Fruit fly (Drosophila melanogaster) whole organism, prepupa: ENCODE results near the gene osp.

Experiments used
- Blimp-1 ChIP-seq: fragments of 200-800 bp; sonication (Bioruptor generic); optimal IDR thresholded peaks from 3 replicates; lab custom pipeline; 2017; ENCODE audit warnings: missing biosample characterization, missing genetic modification characterization, mild to moderate bottlenecking, moderate library complexity, missing genetic modification reagents
- CG10631 ChIP-seq: fragments of 200-800 bp; sonication (Bioruptor generic); optimal IDR thresholded peaks from 2 replicates; lab custom pipeline; 2016; ENCODE audit warnings: missing biosample characterization, missing genetic modification characterization
- CG10669 ChIP-seq: fragments of 200-800 bp; sonication (Bioruptor generic); optimal IDR thresholded peaks from 3 replicates; lab custom pipeline; 2018; ENCODE audit warnings: missing biosample characterization, mild to moderate bottlenecking, missing genetic modification characterization, moderate library complexity
- CG11294 ChIP-seq: fragments of 200-800 bp; sonication (Bioruptor generic); IDR thresholded peaks from 2 replicates; pipeline ENCODE4 v1.3.6; 2022; ENCODE audit warnings: missing biosample characterization, missing genetic modification characterization
- CG11762 ChIP-seq: fragments of 200-800 bp; sonication (Bioruptor generic); optimal IDR thresholded peaks from 3 replicates; lab custom pipeline; 2016; ENCODE audit warnings: missing biosample characterization, missing genetic modification characterization; ENCODE audit not compliant: insufficient read depth
- CG15336 ChIP-seq: fragments of 200-800 bp; sonication (Bioruptor generic); IDR thresholded peaks from 2 replicates; pipeline ENCODE4 v1.3.6; 2022; ENCODE audit warnings: missing biosample characterization, missing genetic modification characterization
- CG1621 ChIP-seq: fragments of 200-800 bp; sonication (Bioruptor generic); optimal IDR thresholded peaks from 3 replicates; lab custom pipeline; 2018; ENCODE audit warnings: missing biosample characterization, mild to moderate bottlenecking, missing genetic modification characterization
- CG3032 ChIP-seq: fragments of 200-800 bp; optimal IDR thresholded peaks from 2 replicates; lab custom pipeline; 2019; ENCODE audit warnings: missing biosample characterization, mild to moderate bottlenecking, missing genetic modification characterization, moderate library complexity
- CG31627 ChIP-seq: fragments of 200-800 bp; sonication (Bioruptor generic); optimal IDR thresholded peaks from 3 replicates; lab custom pipeline; 2016; ENCODE audit warnings: missing biosample characterization, missing genetic modification characterization
- CG32006 ChIP-seq: fragments of 200-800 bp; sonication (Bioruptor generic); optimal IDR thresholded peaks from 3 replicates; lab custom pipeline; 2017; ENCODE audit warnings: missing biosample characterization, mild to moderate bottlenecking, missing genetic modification characterization
- CG34406 ChIP-seq: fragments of 200-800 bp; sonication (Bioruptor generic); optimal IDR thresholded peaks from 3 replicates; lab custom pipeline; 2016; ENCODE audit warnings: missing biosample characterization, missing genetic modification characterization
- CG4318 ChIP-seq: fragments of 200-800 bp; sonication (Bioruptor generic); optimal IDR thresholded peaks from 3 replicates; lab custom pipeline; 2017; ENCODE audit warnings: missing biosample characterization, mild to moderate bottlenecking, missing genetic modification characterization
- CG6163 ChIP-seq: fragments of 200-800 bp; sonication (Bioruptor generic); IDR thresholded peaks from 3 replicates; pipeline ENCODE4 v1.3.6; 2022; ENCODE audit warnings: missing biosample characterization, missing genetic modification characterization
- CG6276 ChIP-seq: fragments of 200-800 bp; sonication (Bioruptor generic); optimal IDR thresholded peaks from 2 replicates; lab custom pipeline; 2017; ENCODE audit warnings: missing biosample characterization, mild to moderate bottlenecking, missing genetic modification characterization
- CG6792 ChIP-seq: fragments of 200-800 bp; sonication (Bioruptor generic); optimal IDR thresholded peaks from 3 replicates; lab custom pipeline; 2016; ENCODE audit warnings: missing biosample characterization, missing genetic modification characterization
- CG6808 ChIP-seq: fragments of 200-800 bp; sonication (Bioruptor generic); optimal IDR thresholded peaks from 3 replicates; lab custom pipeline; 2017; ENCODE audit warnings: missing biosample characterization, missing genetic modification characterization, mild to moderate bottlenecking, moderate library complexity, missing genetic modification reagents
- CG6854 ChIP-seq: fragments of 200-800 bp; sonication (Bioruptor generic); optimal IDR thresholded peaks from 2 replicates; lab custom pipeline; 2017; ENCODE audit warnings: missing biosample characterization, mild to moderate bottlenecking, missing genetic modification characterization
- CG7368 ChIP-seq: fragments of 200-800 bp; sonication (Bioruptor generic); optimal IDR thresholded peaks from 3 replicates; lab custom pipeline; 2016; ENCODE audit warnings: missing biosample characterization, missing genetic modification characterization
- CG8119 ChIP-seq: fragments of 200-800 bp; sonication (Bioruptor generic); IDR thresholded peaks from 3 replicates; pipeline ENCODE4 v1.3.6; 2022; ENCODE audit warnings: missing biosample characterization, missing genetic modification characterization
- CG8632 ChIP-seq: fragments of 200-800 bp; sonication (Bioruptor generic); optimal IDR thresholded peaks from 3 replicates; lab custom pipeline; 2016; ENCODE audit warnings: missing biosample characterization, missing genetic modification characterization
- CG9139 ChIP-seq: fragments of 200-800 bp; sonication (Bioruptor generic); optimal IDR thresholded peaks from 3 replicates; lab custom pipeline; 2017; ENCODE audit warnings: missing biosample characterization, mild to moderate bottlenecking, missing genetic modification characterization
- Eip75B ChIP-seq: fragments of 200-800 bp; sonication (Bioruptor generic); optimal IDR thresholded peaks from 3 replicates; lab custom pipeline; 2016; ENCODE audit warnings: missing biosample characterization, missing genetic modification characterization
- Eip78C ChIP-seq: fragments of 200-800 bp; sonication (Bioruptor generic); peaks from one replicate; lab custom pipeline; 2016; ENCODE audit warnings: missing biosample characterization, missing genetic modification characterization
- Eip93F ChIP-seq: fragments of 200-800 bp; sonication (Bioruptor generic); optimal IDR thresholded peaks from 2 replicates; lab custom pipeline; 2016; ENCODE audit warnings: missing biosample characterization, mild to moderate bottlenecking, missing genetic modification characterization
- Ets21C ChIP-seq: fragments of 200-800 bp; sonication (Bioruptor generic); optimal IDR thresholded peaks from 3 replicates; lab custom pipeline; 2016; ENCODE audit warnings: missing biosample characterization, missing genetic modification characterization
- Ets96B ChIP-seq: fragments of 200-800 bp; optimal IDR thresholded peaks from 2 replicates; lab custom pipeline; 2019; ENCODE audit warnings: missing biosample characterization, mild to moderate bottlenecking, missing genetic modification characterization, moderate library complexity
- Gug ChIP-seq: fragments of 200-800 bp; sonication (Bioruptor generic); IDR thresholded peaks from 2 replicates; pipeline ENCODE4 v1.3.6; 2022; ENCODE audit warnings: missing biosample characterization, missing genetic modification characterization
- Hr39 ChIP-seq: fragments of 200-800 bp; sonication (Bioruptor generic); optimal IDR thresholded peaks from 2 replicates; lab custom pipeline; 2016; ENCODE audit warnings: missing biosample characterization, missing genetic modification characterization
- Hr4 ChIP-seq: fragments of 200-800 bp; sonication (Bioruptor generic); optimal IDR thresholded peaks from 3 replicates; lab custom pipeline; 2016; ENCODE audit warnings: missing biosample characterization, missing genetic modification characterization
- Met ChIP-seq: fragments of 200-800 bp; sonication (Bioruptor generic); optimal IDR thresholded peaks from 3 replicates; lab custom pipeline; 2016; ENCODE audit warnings: missing biosample characterization, missing genetic modification characterization
- Sox102F ChIP-seq: fragments of 200-800 bp; sonication (Bioruptor generic); optimal IDR thresholded peaks from 2 replicates; lab custom pipeline; 2016; ENCODE audit warnings: missing biosample characterization, mild to moderate bottlenecking, missing genetic modification characterization
- Sox14 ChIP-seq: fragments of 200-800 bp; sonication (Bioruptor generic); optimal IDR thresholded peaks from 3 replicates; lab custom pipeline; 2016; ENCODE audit warnings: missing biosample characterization, missing genetic modification characterization
- achi ChIP-seq: fragments of 200-800 bp; sonication (Bioruptor generic); optimal IDR thresholded peaks from 3 replicates; lab custom pipeline; 2016; ENCODE audit warnings: missing biosample characterization, missing genetic modification characterization
- acj6 ChIP-seq: fragments of 200-800 bp; sonication (Bioruptor generic); optimal IDR thresholded peaks from 3 replicates; lab custom pipeline; 2016; ENCODE audit warnings: missing biosample characterization, missing genetic modification characterization
- cyc ChIP-seq: fragments of 200-800 bp; sonication (Bioruptor generic); optimal IDR thresholded peaks from 3 replicates; lab custom pipeline; 2016; ENCODE audit warnings: missing biosample characterization, missing genetic modification characterization
- dac ChIP-seq: fragments of 200-800 bp; sonication (Bioruptor generic); optimal IDR thresholded peaks from 2 replicates; lab custom pipeline; 2017; ENCODE audit warnings: missing biosample characterization, mild to moderate bottlenecking, missing genetic modification characterization
- dsx ChIP-seq: fragments of 200-800 bp; optimal IDR thresholded peaks from 3 replicates; lab custom pipeline; 2019; ENCODE audit warnings: missing biosample characterization, mild to moderate bottlenecking, missing genetic modification characterization, moderate library complexity; ENCODE audit not compliant: poor library complexity, severe bottlenecking
- esn ChIP-seq: fragments of 200-800 bp; sonication (Bioruptor generic); optimal IDR thresholded peaks from 2 replicates; lab custom pipeline; 2016; ENCODE audit warnings: missing biosample characterization, mild to moderate bottlenecking, missing genetic modification characterization, moderate library complexity
- fd59A ChIP-seq: fragments of 200-800 bp; sonication (Bioruptor generic); optimal IDR thresholded peaks from 2 replicates; lab custom pipeline; 2017; ENCODE audit warnings: missing biosample characterization, mild to moderate bottlenecking, missing genetic modification characterization, missing genetic modification reagents
- lz ChIP-seq: fragments of 200-800 bp; sonication (Bioruptor generic); optimal IDR thresholded peaks from 3 replicates; lab custom pipeline; 2016; ENCODE audit warnings: missing biosample characterization, missing genetic modification characterization
- net ChIP-seq: fragments of 200-800 bp; sonication (Bioruptor generic); optimal IDR thresholded peaks from 3 replicates; lab custom pipeline; 2016; ENCODE audit warnings: missing biosample characterization, missing genetic modification characterization
- pdm3 ChIP-seq: fragments of 200-800 bp; sonication (Bioruptor generic); optimal IDR thresholded peaks from 3 replicates; lab custom pipeline; 2016; ENCODE audit warnings: missing biosample characterization, missing genetic modification characterization
- salr ChIP-seq, 2 experiments: fragments of 200-800 bp; sonication (Bioruptor generic); optimal IDR thresholded peaks; 3 replicates each; lab custom pipeline; 2016 to 2018; ENCODE audit warnings: missing biosample characterization in 2 of 2, missing genetic modification characterization in 2 of 2, mild to moderate bottlenecking in 1 of 2
- spab ChIP-seq: fragments of 200-800 bp; sonication (Bioruptor generic); optimal IDR thresholded peaks from 2 replicates; lab custom pipeline; 2017; ENCODE audit warnings: missing biosample characterization, mild to moderate bottlenecking, missing genetic modification characterization, missing genetic modification reagents
- ss ChIP-seq, 2 experiments: fragments of 200-800 bp; sonication (Bioruptor generic); optimal IDR thresholded peaks; 2 replicates in 1 of 2; 3 replicates in 1 of 2; lab custom pipeline; 2017 to 2018; ENCODE audit warnings: mild to moderate bottlenecking in 2 of 2, missing biosample characterization in 2 of 2, missing genetic modification characterization in 2 of 2, moderate library complexity in 1 of 2
- svp ChIP-seq: fragments of 200-800 bp; sonication (Bioruptor generic); peaks from one replicate; lab custom pipeline; 2016; ENCODE audit warnings: missing biosample characterization, missing genetic modification characterization
- topi ChIP-seq: fragments of 200-800 bp; sonication (Bioruptor generic); optimal IDR thresholded peaks from 3 replicates; lab custom pipeline; 2016; ENCODE audit warnings: missing biosample characterization, missing genetic modification characterization
- vri ChIP-seq: fragments of 200-800 bp; sonication (Bioruptor generic); optimal IDR thresholded peaks from 3 replicates; lab custom pipeline; 2016; ENCODE audit warnings: missing biosample characterization, mild to moderate bottlenecking, missing genetic modification characterization

osp gene

DNA sequence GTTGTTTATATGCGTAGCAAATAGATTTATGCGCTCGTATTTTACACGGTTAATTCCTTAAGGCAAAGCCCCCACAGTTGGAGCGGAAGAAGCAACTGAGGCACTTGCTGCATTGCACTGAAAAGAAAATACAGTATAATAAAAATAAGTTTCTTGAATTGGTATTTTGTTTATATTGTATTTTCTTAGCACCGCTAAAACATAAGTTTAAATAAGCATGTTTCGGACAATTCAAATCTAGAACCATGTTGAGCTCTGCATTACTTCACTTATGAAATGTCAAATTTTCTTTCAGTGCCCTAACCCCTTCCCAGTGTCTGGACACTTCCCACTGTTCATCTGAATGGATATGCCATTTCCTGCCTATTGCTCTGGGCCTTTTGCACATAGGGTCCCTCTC, 114.3 kb downstream of the osp start (continued):
- peak; percentile 44; the same call in 1 of the 3 replicates for TF ChIP-seq CG8119
- no peak for TF ChIP-seq cyc
- TF ChIP-seq CG3032 (tag; lab: Kevin White, UChicago): peak; percentile 23
- TF ChIP-seq CG6808: peak; percentile 42
- no peak for TF ChIP-seq vri
- TF ChIP-seq Eip75B: peak; percentile 46
- TF ChIP-seq Gug (GFP tag; lab: Robert Waterston, UW): no peak

DNA sequence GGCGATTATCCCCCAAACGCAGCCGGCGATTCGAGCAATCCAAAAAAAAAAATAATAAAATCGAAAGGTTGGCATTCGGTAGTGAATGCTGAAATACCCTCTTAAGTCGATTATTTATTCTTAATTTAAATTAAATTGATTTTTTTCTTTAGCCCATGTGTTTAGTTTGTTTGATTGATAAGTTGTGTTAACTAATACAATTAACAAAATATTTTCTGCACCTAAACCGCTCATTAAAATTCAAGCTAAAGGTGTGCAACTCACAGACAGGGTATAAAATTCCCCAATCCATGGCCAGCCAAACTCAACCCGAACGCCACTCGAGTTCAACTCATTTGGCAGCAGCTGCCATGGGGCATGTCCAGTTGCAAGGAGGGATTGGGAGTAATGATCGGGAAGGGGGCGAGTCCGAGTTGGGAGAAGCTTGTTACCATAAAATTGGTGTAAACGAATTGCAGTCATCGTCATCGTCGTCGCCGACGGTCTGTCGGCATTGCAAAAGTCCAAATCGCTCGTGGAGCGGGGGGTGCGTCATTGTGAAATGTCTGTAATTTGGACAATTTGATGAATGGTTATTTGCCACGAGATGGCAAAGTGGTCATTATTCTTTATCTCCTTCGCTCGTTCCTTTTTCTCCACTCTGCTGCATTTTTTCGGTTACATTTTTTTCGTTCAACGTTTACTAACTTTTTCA, 115.8 kb downstream of the osp start:
- TF ChIP-seq CG8632 (GFP tag; lab: Kevin White, UChicago): peak; percentile 77
- TF ChIP-seq CG6276: peak; percentile 54
- TF ChIP-seq dsx (GFP tag; lab: Kevin White, UChicago): peak; percentile 55
- TF ChIP-seq Eip93F (GFP tag; lab: Kevin White, UChicago): peak; percentile 89
- TF ChIP-seq lz (GFP tag; lab: Kevin White, UChicago): peak; percentile 88
- TF ChIP-seq Ets96B: peak; percentile 65
- TF ChIP-seq achi (GFP tag; lab: Kevin White, UChicago): peak; percentile 76
- peak; percentile 12 for TF ChIP-seq dac
- TF ChIP-seq Sox102F: peak; percentile 84
- TF ChIP-seq Hr4: peak; percentile 81
- peak; percentile 81 for TF ChIP-seq CG34406
- peak; percentile 81 for TF ChIP-seq pdm3 (GFP tag; lab: Kevin White, UChicago)
- TF ChIP-seq CG6808: peak; percentile 35
- TF ChIP-seq esn: peak; percentile 93
- peak; percentile 55 for TF ChIP-seq CG10669 (GFP tag; lab: Kevin White, UChicago)
- peak; percentile 92 for TF ChIP-seq topi
- peak; percentile 73 for TF ChIP-seq vri
- TF ChIP-seq fd59A (GFP tag; lab: Kevin White, UChicago): no peak
- peak; percentile 74 to 79 for TF ChIP-seq ss (GFP tag; optimal IDR thresholded peaks at IDR 0.05; lab: Kevin White, UChicago)
- peak; percentile 64 for TF ChIP-seq Blimp-1
- peak; percentile 79 for TF ChIP-seq Hr39 (GFP tag; lab: Kevin White, UChicago)
- peak; percentile 61 for TF ChIP-seq Gug (GFP tag; lab: Robert Waterston, UW)
- peak; percentile 65 for TF ChIP-seq CG6854 (GFP tag; lab: Kevin White, UChicago)
- TF ChIP-seq CG7368 (GFP tag; lab: Kevin White, UChicago): peak; percentile 63
- peak; percentile 66 for TF ChIP-seq CG10631
- TF ChIP-seq CG32006: peak; percentile 63
- TF ChIP-seq CG9139 (GFP tag; lab: Kevin White, UChicago): no peak
- peak; percentile 78 for TF ChIP-seq Ets21C (GFP tag; lab: Kevin White, UChicago)
- TF ChIP-seq svp (GFP tag; lab: Kevin White, UChicago): peak; percentile 98
- TF ChIP-seq Sox14 (GFP tag; lab: Kevin White, UChicago): peak; percentile 75
- 0 out of 2 replicates have a peak, but pooled peaks have one; percentile 20 for TF ChIP-seq CG11294 (GFP tag; lab: Robert Waterston, UW)
- TF ChIP-seq Eip75B: peak; percentile 85
- TF ChIP-seq Eip78C (GFP tag; lab: Kevin White, UChicago): peak; percentile 97
- TF ChIP-seq Met (GFP tag; lab: Kevin White, UChicago): peak; percentile 92
- peak; percentile 88 for TF ChIP-seq CG8119
- peak; percentile 77 for TF ChIP-seq CG6163
- peak; percentile 58 for TF ChIP-seq net (GFP tag; lab: Kevin White, UChicago)
- TF ChIP-seq CG6792 (GFP tag; lab: Kevin White, UChicago): peak; percentile 87
- peak in 1 of 2 experiments; percentile 0 for TF ChIP-seq salr (GFP tag; optimal IDR thresholded peaks at IDR 0.05; lab: Kevin White, UChicago)
- TF ChIP-seq acj6 (GFP tag; lab: Kevin White, UChicago): peak; percentile 78
- peak; percentile 60 for TF ChIP-seq CG11762 (GFP tag; lab: Kevin White, UChicago)
- TF ChIP-seq CG31627 (GFP tag; lab: Kevin White, UChicago): peak; percentile 83
- no peak for TF ChIP-seq CG1621
- TF ChIP-seq CG4318 (GFP tag; lab: Kevin White, UChicago): peak; percentile 14
- peak; percentile 91 for TF ChIP-seq CG15336
- peak; percentile 48 for TF ChIP-seq spab (GFP tag; lab: Kevin White, UChicago)
